Fruit fly (Drosophila melanogaster): ENCODE results near the gene CG33080.
A peak's percentile ranks its signal among the peaks of the same experiment; 100 is the strongest.

Gene CG33080

dm6 chrX:5672243-5673051, 45.1 kb downstream of the CG33080 start, which contains the start of gene RpL35 (continued):
- TF ChIP-seq YL-1 (GFP tag; optimal IDR thresholded peaks at IDR 0.05) = peak; percentile 91
- no peak for TF ChIP-seq tap (tag; optimal IDR thresholded peaks at IDR 0.05)
- no peak for TF ChIP-seq Dek (tag; optimal IDR thresholded peaks at IDR 0.05)
- peak; percentile 11 for TF ChIP-seq CG10274 (GFP tag; optimal IDR thresholded peaks at IDR 0.05)
- TF ChIP-seq croc (GFP tag; conservative IDR thresholded peaks at IDR 0.05) = no peak
- TF ChIP-seq Lhr (GFP tag; optimal IDR thresholded peaks at IDR 0.05) = peak; percentile 60
- TF ChIP-seq ash1 (GFP tag; optimal IDR thresholded peaks at IDR 0.05) = peak; percentile 10
- TF ChIP-seq tup (GFP tag; optimal IDR thresholded peaks at IDR 0.05) = no peak
- peak; percentile 49 for TF ChIP-seq Hand (GFP tag; optimal IDR thresholded peaks at IDR 0.05)
- peak; percentile 32 for TF ChIP-seq CG7786 (GFP tag; optimal IDR thresholded peaks at IDR 0.05)
- TF ChIP-seq CG17912 (GFP tag; optimal IDR thresholded peaks at IDR 0.05) = peak; percentile 19
- TF ChIP-seq sob (GFP tag; IDR thresholded peaks at IDR 0.05) = peak; percentile 48; the same call in 1 of the 2 replicates
- TF ChIP-seq CG30020 (tag; optimal IDR thresholded peaks at IDR 0.05) = no peak
- no peak for TF ChIP-seq pan (optimal IDR thresholded peaks at IDR 0.05)
- peak in 1 of 2 experiments; percentile 9 for TF ChIP-seq pan (GFP tag; optimal IDR thresholded peaks at IDR 0.05 in 1 of 2, IDR thresholded peaks at IDR 0.05 in 1 of 2)
- no peak for TF ChIP-seq cas (GFP tag; IDR thresholded peaks at IDR 0.05)
- peak; percentile 60 for TF ChIP-seq NfI (GFP tag; optimal IDR thresholded peaks at IDR 0.05)
- peak; percentile 6 for TF ChIP-seq CG10209 (GFP tag; optimal IDR thresholded peaks at IDR 0.05)
- TF ChIP-seq CG16779 (GFP tag; IDR thresholded peaks at IDR 0.05) = no peak
- TF ChIP-seq CG11085 (GFP tag; IDR thresholded peaks at IDR 0.05) = 0 out of 2 replicates have a peak, but pooled peaks have one; percentile 23
- TF ChIP-seq NC2α (GFP tag; optimal IDR thresholded peaks at IDR 0.05) = no peak
- no peak for TF ChIP-seq tio (GFP tag; optimal IDR thresholded peaks at IDR 0.05)
- TF ChIP-seq nmo (GFP tag; optimal IDR thresholded peaks at IDR 0.05) = peak; percentile 45
- no peak for TF ChIP-seq CG7963 (GFP tag; IDR thresholded peaks at IDR 0.05; ENCODE audit: partially characterized antibody)
- TF ChIP-seq kay (GFP tag; optimal IDR thresholded peaks at IDR 0.05) = no peak
- TF ChIP-seq unc-4 (GFP tag; IDR thresholded peaks at IDR 0.05; ENCODE audit: partially characterized antibody) = 0 out of 2 replicates have a peak, but pooled peaks have one; percentile 47
- peak; percentile 65 for TF ChIP-seq MTF-1 (GFP tag; optimal IDR thresholded peaks at IDR 0.05; ENCODE audit: borderline replicate concordance)
- TF ChIP-seq Jarid2 (GFP tag; optimal IDR thresholded peaks at IDR 0.05) = peak; percentile 24
- peak; percentile 71 for TF ChIP-seq CG13296 (GFP tag; optimal IDR thresholded peaks at IDR 0.05)
- TF ChIP-seq bigmax (GFP tag; optimal IDR thresholded peaks at IDR 0.05) = peak; percentile 77
- TF ChIP-seq CG2712 (tag; optimal IDR thresholded peaks at IDR 0.05) = peak; percentile 27
- no peak for TF ChIP-seq gt (GFP tag; IDR thresholded peaks at IDR 0.05)
- TF ChIP-seq Adf1 (GFP tag; IDR thresholded peaks at IDR 0.05) = peak; percentile 22; the same call in 1 of the 2 replicates
- peak; percentile 52 for TF ChIP-seq CG6854 (GFP tag; optimal IDR thresholded peaks at IDR 0.05)
- TF ChIP-seq her (GFP tag; optimal IDR thresholded peaks at IDR 0.05) = peak; percentile 50
- peak; percentile 73 for TF ChIP-seq BtbVII (GFP tag; optimal IDR thresholded peaks at IDR 0.05)
- TF ChIP-seq Doc2 (GFP tag; IDR thresholded peaks at IDR 0.05) = no peak
- peak; percentile 41 for TF ChIP-seq E2f2 (GFP tag; IDR thresholded peaks at IDR 0.05)
- TF ChIP-seq jigr1 (GFP tag; IDR thresholded peaks at IDR 0.05) = no peak
- TF ChIP-seq Hmx (GFP tag; optimal IDR thresholded peaks at IDR 0.05) = no peak
- no peak for TF ChIP-seq sima (GFP tag; optimal IDR thresholded peaks at IDR 0.05)
- no peak for TF ChIP-seq pnt (GFP tag; optimal IDR thresholded peaks at IDR 0.05)
- TF ChIP-seq ttk (GFP tag; IDR thresholded peaks at IDR 0.05) = 0 out of 2 replicates have a peak, but pooled peaks have one; percentile 35
- TF ChIP-seq Trl (optimal IDR thresholded peaks at IDR 0.05) = no peak
- TF ChIP-seq Trl (GFP tag; optimal IDR thresholded peaks at IDR 0.05) = peak; percentile 32
- peak; percentile 60 for TF ChIP-seq CG4617 (GFP tag; optimal IDR thresholded peaks at IDR 0.05; ENCODE audit: borderline replicate concordance)
- TF ChIP-seq CG3838 (GFP tag; optimal IDR thresholded peaks at IDR 0.05) = no peak
- peak; percentile 13 for TF ChIP-seq CG10654 (GFP tag; optimal IDR thresholded peaks at IDR 0.05)
- TF ChIP-seq CG9727 (GFP tag; optimal IDR thresholded peaks at IDR 0.05) = peak; percentile 50

Data from whole organism, embryonic.